Worm (Caenorhabditis elegans) whole organism, L4 larva: ENCODE measurements around the gene C55C3.73.

Experiments used
- D1046.2 ChIP-seq: fragments of 200-800 bp; sonication (Bioruptor generic); IDR thresholded peaks from 2 replicates; pipeline ENCODE4 v1.3.6; 2022; ENCODE audit warnings: missing genetic modification characterization, missing compliant biosample characterization
- F10B5.3 ChIP-seq: sonication (generic microtip); optimal IDR thresholded peaks from 2 replicates; lab custom pipeline; 2016; ENCODE audit warnings: mild to moderate bottlenecking, missing genetic modification characterization, missing compliant biosample characterization
- F26F4.8 ChIP-seq: fragments of 200-800 bp; sonication (Bioruptor generic); conservative IDR thresholded peaks from 2 replicates; pipeline ENCODE4 v1.3.6; 2022; ENCODE audit warnings: missing genetic modification characterization, missing compliant biosample characterization
- F37D6.2 ChIP-seq: sonication (generic microtip); optimal IDR thresholded peaks from 2 replicates; lab custom pipeline; 2016; ENCODE audit warnings: mild to moderate bottlenecking, missing genetic modification characterization, missing compliant biosample characterization
- F44E2.7 ChIP-seq: fragments of 200-800 bp; sonication (Bioruptor generic); IDR thresholded peaks from 2 replicates; pipeline ENCODE4 v2.1.2; 2022; ENCODE audit warnings: missing genetic modification characterization, missing compliant biosample characterization
- R02D3.7 ChIP-seq: fragments of 150-350 bp; sonication (generic microtip); optimal IDR thresholded peaks from 3 replicates; lab custom pipeline; 2014; ENCODE audit warnings: missing biosample characterization, missing genetic modification characterization
- Y48G9A.11 ChIP-seq: fragments of 200-800 bp; sonication (Bioruptor generic); IDR thresholded peaks from 2 replicates; pipeline ENCODE4 v1.3.6; 2022; ENCODE audit warnings: missing genetic modification reagents, missing genetic modification characterization, missing compliant biosample characterization
- Y5F2A.4 ChIP-seq: fragments of 200-800 bp; sonication (Bioruptor generic); optimal IDR thresholded peaks from 2 replicates; lab custom pipeline; 2018; ENCODE audit warnings: mild to moderate bottlenecking, missing genetic modification characterization, missing compliant biosample characterization
- Y75B8A.6 ChIP-seq: fragments of 200-800 bp; sonication (Bioruptor generic); IDR thresholded peaks from 2 replicates; pipeline ENCODE4 v1.3.6; 2022; ENCODE audit warnings: missing genetic modification reagents, missing genetic modification characterization, missing compliant biosample characterization
- ZK337.2 ChIP-seq: fragments of 200-800 bp; sonication (Bioruptor generic); IDR thresholded peaks from 2 replicates; pipeline ENCODE4 v1.3.6; 2022; ENCODE audit warnings: missing genetic modification reagents, missing genetic modification characterization, missing compliant biosample characterization
- aly-2 ChIP-seq: sonication (generic microtip); optimal IDR thresholded peaks from 2 replicates; lab custom pipeline; 2018; ENCODE audit warnings: missing biosample characterization, missing genetic modification characterization
- arid-1 ChIP-seq: fragments of 200-800 bp; sonication (Bioruptor generic); conservative IDR thresholded peaks from 2 replicates; pipeline ENCODE4 v1.3.6; 2022; ENCODE audit warnings: missing genetic modification reagents, missing genetic modification characterization, missing compliant biosample characterization
- attf-4 ChIP-seq: sonication (generic microtip); optimal IDR thresholded peaks from 3 replicates; lab custom pipeline; 2017; ENCODE audit warnings: missing biosample characterization, missing genetic modification characterization
- ceh-20 ChIP-seq: fragments of 200-800 bp; sonication (Bioruptor generic); IDR thresholded peaks from 2 replicates; pipeline ENCODE4 v1.3.6; 2022; ENCODE audit warnings: missing genetic modification reagents, missing genetic modification characterization, missing compliant biosample characterization
- ceh-32 ChIP-seq: sonication (generic microtip); optimal IDR thresholded peaks from 2 replicates; lab custom pipeline; 2016; ENCODE audit warnings: mild to moderate bottlenecking, missing genetic modification characterization, missing compliant biosample characterization; ENCODE audit not compliant: poor library complexity
- ceh-44 ChIP-seq: fragments of 200-800 bp; sonication (Bioruptor generic); IDR thresholded peaks from 2 replicates; pipeline ENCODE4 v1.3.6; 2022; ENCODE audit warnings: missing genetic modification reagents, missing genetic modification characterization, missing compliant biosample characterization
- daf-19 ChIP-seq: fragments of 200-800 bp; sonication (Bioruptor generic); conservative IDR thresholded peaks from 2 replicates; pipeline ENCODE4 v1.3.6; 2022; ENCODE audit warnings: missing genetic modification characterization, missing compliant biosample characterization
- dmd-6 ChIP-seq: fragments of 200-800 bp; sonication (Bioruptor generic); IDR thresholded peaks from 2 replicates; pipeline ENCODE4 v1.3.6; 2022; ENCODE audit warnings: missing genetic modification reagents, missing genetic modification characterization, missing compliant biosample characterization
- dmd-8 ChIP-seq: fragments of 200-800 bp; sonication (Bioruptor generic); IDR thresholded peaks from 2 replicates; pipeline ENCODE4 v1.3.6; 2022; ENCODE audit warnings: missing genetic modification characterization, missing compliant biosample characterization
- duxl-1 ChIP-seq: sonication (generic microtip); optimal IDR thresholded peaks from 2 replicates; lab custom pipeline; 2016; ENCODE audit warnings: mild to moderate bottlenecking, missing genetic modification characterization, moderate library complexity, missing compliant biosample characterization; ENCODE audit not compliant: poor library complexity
- dve-1 ChIP-seq: sonication (generic microtip); optimal IDR thresholded peaks from 2 replicates; lab custom pipeline; 2017; ENCODE audit warnings: antibody characterized with exemption, mild to moderate bottlenecking, missing genetic modification characterization, missing compliant biosample characterization; ENCODE audit not compliant: insufficient read depth
- egl-27 ChIP-seq: sonication (generic microtip); optimal IDR thresholded peaks from 3 replicates; lab custom pipeline; 2017; ENCODE audit warnings: missing biosample characterization, missing genetic modification reagents, missing genetic modification characterization
- gei-8 ChIP-seq: fragments of 200-800 bp; sonication (Bioruptor generic); optimal IDR thresholded peaks from 2 replicates; lab custom pipeline; 2018; ENCODE audit warnings: mild to moderate bottlenecking, missing genetic modification characterization, missing compliant biosample characterization
- hif-1 ChIP-seq, 2 experiments: sonication (generic microtip); optimal IDR thresholded peaks; 2 replicates each; lab custom pipeline; 2016 to 2017; ENCODE audit warnings: missing compliant biosample characterization in 2 of 2, missing genetic modification characterization in 2 of 2, missing genetic modification reagents in 2 of 2, missing genotype in 2 of 2, mild to moderate bottlenecking in 1 of 2
- hlh-11 ChIP-seq: fragments of 200-800 bp; sonication (Bioruptor generic); optimal IDR thresholded peaks from 2 replicates; lab custom pipeline; 2018; ENCODE audit warnings: mild to moderate bottlenecking, missing genetic modification characterization, missing compliant biosample characterization
- jun-1 ChIP-seq: fragments of 150-350 bp; optimal IDR thresholded peaks from 2 replicates; lab custom pipeline; 2014; ENCODE audit warnings: missing biosample characterization, missing genetic modification reagents, missing genetic modification characterization
- lim-7 ChIP-seq: fragments of 200-800 bp; sonication (Bioruptor generic); IDR thresholded peaks from 2 replicates; pipeline ENCODE4 v1.3.6; 2022; ENCODE audit warnings: missing genetic modification characterization, missing compliant biosample characterization
- lin-1 ChIP-seq: fragments of 200-800 bp; sonication (Bioruptor generic); IDR thresholded peaks from 2 replicates; pipeline ENCODE4 v1.3.6; 2022; ENCODE audit warnings: missing genetic modification reagents, missing genetic modification characterization, missing compliant biosample characterization
- lin-13 ChIP-seq: fragments of 150-350 bp; optimal IDR thresholded peaks from 2 replicates; lab custom pipeline; 2014; ENCODE audit warnings: missing biosample characterization, missing genetic modification reagents, missing genetic modification characterization
- lin-38 ChIP-seq: fragments of 200-800 bp; sonication (Bioruptor generic); IDR thresholded peaks from 2 replicates; pipeline ENCODE4 v1.3.6; 2022; ENCODE audit warnings: missing genetic modification reagents, missing genetic modification characterization, missing compliant biosample characterization
- lir-3 ChIP-seq: sonication (generic microtip); optimal IDR thresholded peaks from 2 replicates; lab custom pipeline; 2016; ENCODE audit warnings: mild to moderate bottlenecking, missing genetic modification characterization, missing compliant biosample characterization
- lsy-2 ChIP-seq, 2 experiments: fragments of 150-350 bp in 1 of 2; sonication (generic microtip) in 1 of 2; optimal IDR thresholded peaks; 2 replicates each; lab custom pipeline; 2014 to 2017; ENCODE audit warnings: missing biosample characterization in 2 of 2, missing genetic modification characterization in 2 of 2
- mdl-1 ChIP-seq, 2 experiments: fragments of 150-350 bp in 1 of 2; sonication (generic microtip) in 1 of 2; optimal IDR thresholded peaks; 2 replicates each; lab custom pipeline; 2014 to 2017; ENCODE audit warnings: missing biosample characterization in 2 of 2, missing genetic modification characterization in 2 of 2
- mep-1 ChIP-seq: fragments of 150-350 bp; sonication (generic microtip); optimal IDR thresholded peaks from 3 replicates; lab custom pipeline; 2014; ENCODE audit warnings: missing biosample characterization, missing genetic modification characterization
- mes-2 ChIP-seq: sonication (generic microtip); optimal IDR thresholded peaks from 2 replicates; lab custom pipeline; 2016; ENCODE audit warnings: missing genotype, mild to moderate bottlenecking, missing genetic modification characterization, missing compliant biosample characterization; ENCODE audit not compliant: poor library complexity, severe bottlenecking
- mxl-2 ChIP-seq: fragments of 200-800 bp; sonication (Bioruptor generic); conservative IDR thresholded peaks from 2 replicates; pipeline ENCODE4 v1.3.6; 2022; ENCODE audit warnings: missing genetic modification reagents, missing genetic modification characterization, missing compliant biosample characterization
- mxl-3 ChIP-seq: fragments of 200-800 bp; sonication (Bioruptor generic); optimal IDR thresholded peaks from 2 replicates; lab custom pipeline; 2018; ENCODE audit warnings: mild to moderate bottlenecking, missing genetic modification characterization, missing compliant biosample characterization
- nhr-11 ChIP-seq: fragments of 150-350 bp; optimal IDR thresholded peaks from 2 replicates; lab custom pipeline; 2014; ENCODE audit warnings: missing biosample characterization, missing genetic modification characterization
- nhr-111 ChIP-seq: fragments of 200-800 bp; sonication (Bioruptor generic); optimal IDR thresholded peaks from 2 replicates; lab custom pipeline; 2018; ENCODE audit warnings: mild to moderate bottlenecking, missing genetic modification characterization, missing compliant biosample characterization
- nhr-41 ChIP-seq: fragments of 200-800 bp; sonication (Bioruptor generic); IDR thresholded peaks from 2 replicates; pipeline ENCODE4 v1.3.6; 2022; ENCODE audit warnings: missing genetic modification reagents, missing genetic modification characterization, missing compliant biosample characterization
- nhr-6 ChIP-seq: fragments of 150-350 bp; optimal IDR thresholded peaks from 2 replicates; lab custom pipeline; 2014; ENCODE audit warnings: missing biosample characterization, missing genetic modification characterization
- saeg-2 ChIP-seq: fragments of 200-800 bp; sonication (Bioruptor generic); IDR thresholded peaks from 2 replicates; pipeline ENCODE4 v1.3.6; 2022; ENCODE audit warnings: missing genetic modification reagents, missing genetic modification characterization, missing compliant biosample characterization
- set-16 ChIP-seq: fragments of 200-800 bp; sonication (Bioruptor generic); IDR thresholded peaks from 2 replicates; pipeline ENCODE4 v1.3.6; 2022; ENCODE audit warnings: missing genetic modification reagents, missing genetic modification characterization, missing compliant biosample characterization
- skn-1 ChIP-seq: fragments of 150-350 bp; optimal IDR thresholded peaks from 2 replicates; lab custom pipeline; 2014; ENCODE audit warnings: missing biosample characterization, missing genetic modification characterization
- spr-1 ChIP-seq: sonication (generic microtip); optimal IDR thresholded peaks from 2 replicates; lab custom pipeline; 2016; ENCODE audit warnings: mild to moderate bottlenecking, missing genetic modification characterization, missing compliant biosample characterization
- tag-97 ChIP-seq: fragments of 200-800 bp; sonication (Bioruptor generic); IDR thresholded peaks from 2 replicates; pipeline ENCODE4 v1.3.6; 2022; ENCODE audit warnings: missing genetic modification characterization, missing compliant biosample characterization
- unc-39 ChIP-seq: sonication (generic microtip); optimal IDR thresholded peaks from 2 replicates; lab custom pipeline; 2017; ENCODE audit warnings: missing biosample characterization, missing genetic modification characterization
- unc-62 ChIP-seq, 3 experiments: fragments of 150-350 bp in 1 of 3; sonication (generic microtip); optimal IDR thresholded peaks in 2 of 3; peaks in 1 of 3; 1 replicate in 1 of 3; 2 replicates in 2 of 3; lab custom pipeline; 2014 to 2017; ENCODE audit warnings: missing biosample characterization in 3 of 3, missing genetic modification characterization in 3 of 3, missing genetic modification reagents in 3 of 3, missing genotype in 1 of 3
- zfp-3 ChIP-seq: fragments of 200-800 bp; sonication (Bioruptor generic); conservative IDR thresholded peaks from 2 replicates; pipeline ENCODE4 v1.3.6; 2022; ENCODE audit warnings: missing genetic modification reagents, missing genetic modification characterization, missing compliant biosample characterization
- zip-11 ChIP-seq: fragments of 200-800 bp; sonication (Bioruptor generic); IDR thresholded peaks from 2 replicates; pipeline ENCODE4 v1.3.6; 2022; ENCODE audit warnings: missing genetic modification characterization, missing compliant biosample characterization

C55C3.73 gene

DNA sequence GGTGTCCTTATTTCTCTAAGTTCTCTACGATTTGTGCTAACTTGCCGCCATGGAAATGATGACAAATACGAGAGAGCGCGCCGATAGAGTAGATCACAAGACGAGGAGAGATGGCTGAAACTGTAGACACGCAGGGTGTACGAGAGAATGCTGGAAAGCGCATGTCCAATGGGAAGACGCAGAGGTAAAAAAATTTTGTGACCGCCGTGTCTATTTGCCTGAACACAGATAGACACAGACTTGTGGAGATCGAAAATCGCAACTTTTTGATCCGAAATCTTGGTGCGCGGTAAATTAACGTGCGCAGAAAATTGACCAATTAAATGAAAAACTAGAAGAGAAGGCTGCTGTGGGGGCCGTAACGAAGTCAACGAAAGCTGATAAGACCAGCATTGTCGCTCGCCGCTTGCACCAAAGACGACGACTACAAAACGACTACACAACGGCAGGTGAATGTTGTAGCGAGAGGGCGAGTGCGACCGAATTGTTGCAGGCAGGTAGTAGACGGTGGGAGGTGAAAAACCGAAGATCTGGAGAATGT lies 46.1 kb downstream of the C55C3.73 start:
- TF ChIP-seq F10B5.3 (no peak), lsy-2 (tag; optimal IDR thresholded peaks at IDR 0.05; lab: Kevin White, UChicago) (peak; percentile 5 to 58), daf-19 (GFP tag; lab: Robert Waterston, UW) (no peak), ceh-20 (GFP tag; lab: Robert Waterston, UW) (0 out of 2 replicates have a peak, but pooled peaks have one; percentile 23), D1046.2 (GFP tag; lab: Robert Waterston, UW) (no peak), zip-11 (GFP tag; lab: Robert Waterston, UW) (no peak), zfp-3 (GFP tag; lab: Robert Waterston, UW) (no peak), R02D3.7 (tag; lab: Kevin White, UChicago) (no peak), unc-39 (no peak), duxl-1 (peak; percentile 31), lim-7 (GFP tag; lab: Robert Waterston, UW) (no peak), mep-1 (peak; percentile 67), ceh-44 (no peak), F37D6.2 (tag; lab: Kevin White, UChicago) (no peak), mxl-3 (GFP tag; lab: Kevin White, UChicago) (peak; percentile 81), nhr-41 (GFP tag; lab: Robert Waterston, UW) (no peak), lin-38 (GFP tag; lab: Robert Waterston, UW) (peak; percentile 42; the same call in 1 of the 2 replicates), Y75B8A.6 (GFP tag; lab: Robert Waterston, UW) (no peak), hlh-11 (tag; lab: Kevin White, UChicago) (peak; percentile 89), arid-1 (no peak), ZK337.2 (no peak), set-16 (GFP tag; lab: Robert Waterston, UW) (0 out of 2 replicates have a peak, but pooled peaks have one; percentile 16), hif-1 (tag; optimal IDR thresholded peaks at IDR 0.05; lab: Kevin White, UChicago) (peak in 1 of 2 experiments; percentile 85), Y48G9A.11 (no peak), mes-2 (tag; lab: Kevin White, UChicago) (peak; percentile 59), mdl-1 (tag; optimal IDR thresholded peaks at IDR 0.05; lab: Kevin White, UChicago) (peak; percentile 72 to 78), egl-27 (tag; lab: Kevin White, UChicago) (no peak), spr-1 (tag; lab: Kevin White, UChicago) (peak; percentile 46), Y5F2A.4 (GFP tag; lab: Kevin White, UChicago) (no peak), F26F4.8 (no peak), aly-2 (tag; lab: Kevin White, UChicago) (no peak), unc-62 (GFP tag; optimal IDR thresholded peaks at IDR 0.05 in 1 of 2; lab: Kevin White, UChicago) (peak in 1 of 2 experiments; percentile 74), unc-62 (tag; optimal IDR thresholded peaks at IDR 0.05; lab: Kevin White, UChicago) (no peak), tag-97 (no peak), saeg-2 (no peak), skn-1 (tag; lab: Kevin White, UChicago) (no peak), attf-4 (tag; lab: Kevin White, UChicago) (no peak), F44E2.7 (no peak), jun-1 (peak; percentile 62), dmd-6 (GFP tag; lab: Robert Waterston, UW) (peak; percentile 72), dve-1 (tag; lab: Kevin White, UChicago) (peak; percentile 82), ceh-32 (tag; lab: Kevin White, UChicago) (no peak), nhr-6 (no peak), lir-3 (tag; lab: Kevin White, UChicago) (no peak), gei-8 (GFP tag; lab: Kevin White, UChicago) (peak; percentile 12), lin-13 (GFP tag; lab: Kevin White, UChicago) (peak; percentile 62), nhr-11 (peak; percentile 84), lin-1 (no peak), dmd-8 (GFP tag; lab: Robert Waterston, UW) (no peak), mxl-2 (GFP tag; lab: Robert Waterston, UW) (no peak), nhr-111 (GFP tag; lab: Kevin White, UChicago) (no peak)
